Worm (Caenorhabditis elegans): ENCODE measurements around the gene acy-3.
A peak's percentile ranks its signal among the peaks of the same experiment; 100 is the strongest.

Gene acy-3

DNA sequence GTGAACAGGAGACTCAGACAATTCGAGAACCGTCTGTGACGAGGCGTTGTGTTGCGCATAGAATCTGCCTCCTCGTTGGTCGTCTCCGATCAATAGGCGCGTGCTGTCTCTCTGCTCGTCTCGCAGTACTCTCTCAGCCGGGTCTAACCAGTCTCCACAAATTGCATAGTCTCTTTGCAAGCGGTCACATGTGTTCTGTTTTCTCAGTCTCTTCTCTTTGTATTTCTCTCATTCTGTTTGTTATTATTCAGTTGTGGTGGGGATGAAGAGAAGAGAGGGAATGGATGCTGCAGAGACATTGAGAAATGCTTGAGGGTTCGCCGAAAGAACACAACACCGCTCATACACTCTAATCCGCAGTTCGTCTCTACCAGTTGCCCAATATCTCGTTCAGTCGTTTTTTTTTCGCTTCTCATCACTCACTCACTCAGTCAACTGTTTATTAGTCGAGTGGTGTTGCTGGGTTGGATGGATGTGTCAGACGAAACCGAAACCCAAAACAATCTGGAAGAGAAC, 15.2 kb upstream of the acy-3 start:
- peak; percentile 66 for TF ChIP-seq F13C5.2 (tag; optimal IDR thresholded peaks at IDR 0.05)
- TF ChIP-seq tbx-11 (GFP tag; IDR thresholded peaks at IDR 0.05) = no peak
- TF ChIP-seq ceh-36 (tag; optimal IDR thresholded peaks at IDR 0.05) = peak; percentile 55
- TF ChIP-seq hmbx-1 (tag; optimal IDR thresholded peaks at IDR 0.05) = no peak
- TF ChIP-seq tra-4 (tag; optimal IDR thresholded peaks at IDR 0.05) = no peak
- no peak for TF ChIP-seq aly-1 (tag; optimal IDR thresholded peaks at IDR 0.05)
- TF ChIP-seq ets-7 (tag; optimal IDR thresholded peaks at IDR 0.05) = no peak
- TF ChIP-seq scrt-1 (GFP tag; IDR thresholded peaks at IDR 0.05) = no peak
- TF ChIP-seq B0310.2 (tag; optimal IDR thresholded peaks at IDR 0.05) = no peak
- TF ChIP-seq ceh-13 (GFP tag; optimal IDR thresholded peaks at IDR 0.05) = no peak
- TF ChIP-seq pes-1 (GFP tag; IDR thresholded peaks at IDR 0.05) = peak; percentile 43
- TF ChIP-seq flt-1 (GFP tag; IDR thresholded peaks at IDR 0.05) = no peak
- no peak for TF ChIP-seq sea-1 (GFP tag; conservative IDR thresholded peaks at IDR 0.05)
- no peak for TF ChIP-seq tbx-37 (GFP tag; conservative IDR thresholded peaks at IDR 0.05)
- peak; percentile 84 for TF ChIP-seq hmg-4 (GFP tag; optimal IDR thresholded peaks at IDR 0.05)
- no peak for TF ChIP-seq ama-1 (optimal IDR thresholded peaks at IDR 0.05)
- no peak for TF ChIP-seq hnd-1 (tag; optimal IDR thresholded peaks at IDR 0.05)

DNA sequence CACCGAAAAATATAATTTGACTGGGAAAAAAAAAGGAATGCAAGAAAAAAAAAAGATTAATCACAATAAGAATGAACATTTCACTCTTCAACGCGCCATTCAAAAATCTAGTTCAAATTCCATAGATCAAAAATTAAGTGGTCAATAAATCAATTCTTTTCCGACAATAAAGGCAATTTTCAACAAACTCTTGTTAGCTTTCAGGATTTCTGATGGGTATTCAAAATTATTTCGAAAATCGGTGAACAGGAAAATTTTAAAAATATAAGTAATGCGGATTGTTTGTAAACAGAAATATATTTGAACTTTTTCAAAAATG, 14.6 kb upstream of the acy-3 start:
- TF ChIP-seq ama-1 (optimal IDR thresholded peaks at IDR 0.05) = no peak
- TF ChIP-seq hmbx-1 (tag; optimal IDR thresholded peaks at IDR 0.05) = no peak
- no peak for TF ChIP-seq aly-1 (tag; optimal IDR thresholded peaks at IDR 0.05)
- TF ChIP-seq tbx-37 (GFP tag; conservative IDR thresholded peaks at IDR 0.05) = no peak
- TF ChIP-seq hnd-1 (tag; optimal IDR thresholded peaks at IDR 0.05) = no peak
- no peak for TF ChIP-seq ceh-36 (tag; optimal IDR thresholded peaks at IDR 0.05)
- TF ChIP-seq tra-4 (tag; optimal IDR thresholded peaks at IDR 0.05) = no peak
- TF ChIP-seq scrt-1 (GFP tag; IDR thresholded peaks at IDR 0.05) = no peak
- TF ChIP-seq F13C5.2 (tag; optimal IDR thresholded peaks at IDR 0.05) = no peak
- TF ChIP-seq pes-1 (GFP tag; IDR thresholded peaks at IDR 0.05) = no peak
- no peak for TF ChIP-seq sea-1 (GFP tag; conservative IDR thresholded peaks at IDR 0.05)
- no peak for TF ChIP-seq ceh-13 (GFP tag; optimal IDR thresholded peaks at IDR 0.05)
- no peak for TF ChIP-seq tbx-11 (GFP tag; IDR thresholded peaks at IDR 0.05)

DNA sequence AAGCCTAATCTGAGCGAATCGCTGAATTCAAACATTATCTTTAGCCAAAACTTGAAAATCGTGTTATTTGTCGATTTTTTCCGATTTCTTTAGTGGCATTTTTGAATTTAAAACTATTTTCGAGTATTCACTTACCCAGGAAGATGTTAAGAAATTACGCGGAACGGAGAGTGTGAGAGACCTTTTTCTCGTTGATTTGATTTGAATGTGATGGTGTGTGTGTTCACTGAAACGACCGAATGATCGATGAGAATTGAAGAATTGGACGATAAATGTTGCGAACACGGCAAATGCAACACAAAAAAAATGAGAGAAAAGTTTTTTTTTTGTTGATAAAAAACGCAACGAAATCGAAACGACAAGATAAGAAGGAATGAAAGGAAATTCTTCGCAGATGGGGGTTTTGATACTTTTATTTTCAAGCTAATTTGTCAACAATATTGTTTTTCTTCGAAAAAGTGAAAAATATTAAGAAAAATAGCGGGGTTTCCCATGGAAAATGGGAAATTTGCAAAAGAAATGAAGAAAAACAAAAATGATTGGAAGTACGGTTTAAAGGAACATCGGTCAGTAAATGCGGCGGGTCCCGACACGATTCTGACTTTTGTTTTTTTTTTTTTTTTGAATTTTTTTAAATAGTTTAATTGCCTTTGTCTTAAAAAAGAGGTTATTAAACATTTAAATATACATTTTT, 14.1 kb upstream of the acy-3 start, which contains the start of gene mtm-3:
TSS of gene mtm-3 (minus strand) at position 228 of the 694 bp plus-strand sequence.
- TF ChIP-seq hmg-4 (GFP tag; optimal IDR thresholded peaks at IDR 0.05) (no peak), ama-1 (optimal IDR thresholded peaks at IDR 0.05) (no peak), pes-1 (GFP tag; IDR thresholded peaks at IDR 0.05) (no peak), ceh-36 (tag; optimal IDR thresholded peaks at IDR 0.05) (no peak), ets-7 (tag; optimal IDR thresholded peaks at IDR 0.05) (no peak)

DNA sequence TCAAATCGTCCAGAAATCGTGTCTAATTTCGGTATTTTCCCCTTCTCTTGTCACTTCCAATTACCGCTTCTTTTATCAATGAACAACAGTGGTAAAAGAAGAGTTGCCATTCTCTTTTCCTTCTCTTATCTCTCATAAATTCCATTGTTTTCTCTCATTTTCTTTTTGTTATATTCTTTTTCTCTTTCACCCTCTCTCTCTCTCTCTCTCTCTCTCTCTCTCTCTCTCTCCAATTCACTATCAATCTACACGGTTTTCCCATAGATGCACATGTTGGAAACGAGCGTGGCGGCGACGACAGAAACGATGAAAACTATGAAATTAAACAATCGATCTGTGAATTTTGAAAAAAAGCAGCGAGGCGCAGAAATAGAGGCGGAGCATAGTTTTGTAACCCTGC, 12.9 kb upstream of the acy-3 start:
- TF ChIP-seq ceh-13 (GFP tag; optimal IDR thresholded peaks at IDR 0.05) (no peak), tra-4 (tag; optimal IDR thresholded peaks at IDR 0.05) (no peak), ets-7 (tag; optimal IDR thresholded peaks at IDR 0.05) (no peak), hnd-1 (tag; optimal IDR thresholded peaks at IDR 0.05) (no peak), hmbx-1 (tag; optimal IDR thresholded peaks at IDR 0.05) (no peak), aly-1 (tag; optimal IDR thresholded peaks at IDR 0.05) (no peak), B0310.2 (tag; optimal IDR thresholded peaks at IDR 0.05) (no peak), flt-1 (GFP tag; IDR thresholded peaks at IDR 0.05) (no peak), ama-1 (optimal IDR thresholded peaks at IDR 0.05) (no peak), hmg-4 (GFP tag; optimal IDR thresholded peaks at IDR 0.05) (no peak), F13C5.2 (tag; optimal IDR thresholded peaks at IDR 0.05) (no peak), tbx-37 (GFP tag; conservative IDR thresholded peaks at IDR 0.05) (no peak), pes-1 (GFP tag; IDR thresholded peaks at IDR 0.05) (no peak), sea-1 (GFP tag; conservative IDR thresholded peaks at IDR 0.05) (no peak), tbx-11 (GFP tag; IDR thresholded peaks at IDR 0.05) (no peak)

DNA sequence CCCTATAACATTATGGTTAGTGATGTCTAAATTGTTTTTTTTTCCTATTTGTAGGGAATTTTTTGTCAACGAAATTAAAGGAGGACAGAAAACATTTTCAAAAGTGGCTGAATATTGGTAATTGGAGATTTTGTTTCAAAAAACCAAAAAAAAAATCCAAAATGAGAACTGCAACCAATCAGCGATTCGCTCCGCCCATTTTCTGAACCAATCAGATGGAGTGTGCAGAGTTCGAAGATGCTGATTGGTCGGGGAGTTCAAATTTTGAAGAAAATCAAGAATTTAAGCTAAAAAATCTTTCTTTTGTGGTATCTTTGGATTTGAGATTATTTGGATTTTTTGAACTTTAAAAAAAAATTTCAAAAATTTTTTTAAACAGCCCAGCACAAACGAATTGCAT, 12.1 kb upstream of the acy-3 start:
- TF ChIP-seq hmbx-1 (tag; optimal IDR thresholded peaks at IDR 0.05) = no peak
- TF ChIP-seq F13C5.2 (tag; optimal IDR thresholded peaks at IDR 0.05) = no peak
- TF ChIP-seq ceh-13 (GFP tag; optimal IDR thresholded peaks at IDR 0.05) = no peak
- no peak for TF ChIP-seq sea-1 (GFP tag; conservative IDR thresholded peaks at IDR 0.05)
- no peak for TF ChIP-seq hnd-1 (tag; optimal IDR thresholded peaks at IDR 0.05)
- no peak for TF ChIP-seq flt-1 (GFP tag; IDR thresholded peaks at IDR 0.05)
- TF ChIP-seq B0310.2 (tag; optimal IDR thresholded peaks at IDR 0.05) = no peak
- no peak for TF ChIP-seq ceh-36 (tag; optimal IDR thresholded peaks at IDR 0.05)
- no peak for TF ChIP-seq pes-1 (GFP tag; IDR thresholded peaks at IDR 0.05)
- TF ChIP-seq hmg-4 (GFP tag; optimal IDR thresholded peaks at IDR 0.05) = no peak
- no peak for TF ChIP-seq scrt-1 (GFP tag; IDR thresholded peaks at IDR 0.05)
- TF ChIP-seq tbx-11 (GFP tag; IDR thresholded peaks at IDR 0.05) = no peak

DNA sequence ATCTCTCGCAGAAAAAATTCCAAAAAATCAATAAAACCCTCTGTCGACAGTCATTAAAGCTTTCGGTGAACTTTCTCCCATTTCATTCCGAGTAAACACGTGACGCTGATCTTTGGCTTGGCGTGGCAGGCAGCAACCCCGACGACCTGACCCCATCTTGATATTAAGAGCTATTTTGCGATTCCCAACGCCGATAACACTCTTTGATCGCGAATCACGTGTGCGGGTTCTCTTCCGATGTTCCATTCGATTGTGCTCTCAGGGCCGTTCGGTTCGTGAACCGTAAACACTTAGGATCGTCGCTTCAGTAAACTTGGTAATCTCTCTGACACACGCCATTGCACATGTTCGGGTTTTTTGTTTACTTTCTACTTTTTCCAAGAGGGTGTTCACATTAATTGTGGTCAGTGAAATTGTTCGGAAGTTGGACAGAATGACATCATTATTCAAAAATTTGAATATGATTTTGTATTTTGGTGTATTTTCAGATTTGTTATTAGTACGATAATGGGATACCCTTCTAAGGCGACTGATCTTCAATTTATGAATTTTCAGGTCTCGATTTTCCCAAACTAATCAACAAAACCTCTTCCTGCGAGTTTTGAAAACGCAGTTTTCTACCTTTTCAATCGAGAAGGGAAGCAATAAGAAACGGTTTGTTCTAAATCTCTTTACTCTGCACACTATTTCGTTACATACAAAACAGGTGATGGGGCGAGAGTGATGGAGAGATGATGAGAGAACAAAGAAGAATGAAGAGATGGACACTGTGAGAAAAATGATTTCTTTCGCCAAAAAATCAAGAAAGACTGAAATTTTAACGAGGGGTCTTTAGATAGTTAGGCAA, 11.1 kb upstream of the acy-3 start:
- TF ChIP-seq tbx-37 (GFP tag; conservative IDR thresholded peaks at IDR 0.05) (no peak), tbx-11 (GFP tag; IDR thresholded peaks at IDR 0.05) (no peak), F13C5.2 (tag; optimal IDR thresholded peaks at IDR 0.05) (no peak), sea-1 (GFP tag; conservative IDR thresholded peaks at IDR 0.05) (no peak), hmbx-1 (tag; optimal IDR thresholded peaks at IDR 0.05) (no peak), tra-4 (tag; optimal IDR thresholded peaks at IDR 0.05) (no peak)

DNA sequence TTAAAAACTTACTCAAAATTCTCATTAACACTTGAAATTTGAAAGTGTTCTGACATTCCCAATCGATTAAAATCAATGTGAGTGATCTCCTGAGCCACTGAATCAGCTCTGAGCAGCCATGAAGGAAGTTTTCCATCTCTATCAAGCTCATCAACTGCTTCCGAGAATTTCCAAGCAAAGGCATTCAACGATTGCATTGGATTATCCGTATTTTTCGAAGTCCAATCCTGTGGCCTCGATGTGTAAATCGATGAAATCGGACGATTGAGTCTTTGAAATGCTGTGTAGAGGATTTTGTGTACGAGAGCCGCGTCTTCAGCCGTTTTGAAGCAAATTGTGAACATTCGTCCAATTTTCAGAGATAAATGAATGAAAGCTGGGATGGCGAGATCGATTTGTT, 9.7 kb upstream of the acy-3 start:
- TF ChIP-seq ceh-13 (GFP tag; optimal IDR thresholded peaks at IDR 0.05) = no peak
- TF ChIP-seq F13C5.2 (tag; optimal IDR thresholded peaks at IDR 0.05) = no peak
- no peak for TF ChIP-seq aly-1 (tag; optimal IDR thresholded peaks at IDR 0.05)
- no peak for TF ChIP-seq ceh-36 (tag; optimal IDR thresholded peaks at IDR 0.05)
- TF ChIP-seq pes-1 (GFP tag; IDR thresholded peaks at IDR 0.05) = no peak
- TF ChIP-seq tra-4 (tag; optimal IDR thresholded peaks at IDR 0.05) = no peak
- TF ChIP-seq sea-1 (GFP tag; conservative IDR thresholded peaks at IDR 0.05) = no peak
- TF ChIP-seq flt-1 (GFP tag; IDR thresholded peaks at IDR 0.05) = no peak
- no peak for TF ChIP-seq ama-1 (optimal IDR thresholded peaks at IDR 0.05)
- TF ChIP-seq tbx-37 (GFP tag; conservative IDR thresholded peaks at IDR 0.05) = no peak
- TF ChIP-seq tbx-11 (GFP tag; IDR thresholded peaks at IDR 0.05) = no peak
- no peak for TF ChIP-seq B0310.2 (tag; optimal IDR thresholded peaks at IDR 0.05)
- no peak for TF ChIP-seq hmbx-1 (tag; optimal IDR thresholded peaks at IDR 0.05)
- no peak for TF ChIP-seq hmg-4 (GFP tag; optimal IDR thresholded peaks at IDR 0.05)
